Fruit fly (Drosophila melanogaster) whole organism, wandering third instar larva: Measurements from ENCODE around the gene sip3.
A peak's percentile ranks its signal among the peaks of the same experiment; 100 is the strongest.

Source experiments
- Abd-B ChIP-seq: fragments of >200 bp; optimal IDR thresholded peaks from 2 replicates; lab custom pipeline; 2017; ENCODE audit warnings: missing biosample characterization, missing genetic modification characterization
- CG32264 ChIP-seq: fragments of 200-800 bp; sonication (Bioruptor generic); optimal IDR thresholded peaks from 2 replicates; lab custom pipeline; 2016; ENCODE audit warnings: missing biosample characterization, missing genetic modification characterization
- CG9705 ChIP-seq: fragments of 200-800 bp; sonication (Bioruptor generic); optimal IDR thresholded peaks from 2 replicates; lab custom pipeline; 2018; ENCODE audit warnings: missing biosample characterization, mild to moderate bottlenecking, missing genetic modification characterization
- CrebA ChIP-seq: fragments of 200-800 bp; sonication (Bioruptor generic); optimal IDR thresholded peaks from 2 replicates; lab custom pipeline; 2016; ENCODE audit warnings: missing biosample characterization, mild to moderate bottlenecking, missing genetic modification characterization, borderline replicate concordance
- Dfd ChIP-seq: fragments of >200 bp; optimal IDR thresholded peaks from 2 replicates; lab custom pipeline; 2017; ENCODE audit warnings: missing biosample characterization, missing genetic modification characterization
- Dif ChIP-seq: fragments of 200-275, 200-300 bp; sonication (Bioruptor generic); optimal IDR thresholded peaks from 2 replicates; lab custom pipeline; 2018; ENCODE audit warnings: missing biosample characterization, missing genetic modification characterization; ENCODE audit not compliant: partially characterized antibody
- GATAd ChIP-seq: sonication (Bioruptor generic); optimal IDR thresholded peaks from 2 replicates; lab custom pipeline; 2016; ENCODE audit warnings: missing biosample characterization, missing genetic modification characterization
- HLH106 ChIP-seq: fragments of 200-800 bp; optimal IDR thresholded peaks from 3 replicates; lab custom pipeline; 2019; ENCODE audit warnings: missing biosample characterization, mild to moderate bottlenecking, missing genetic modification characterization, moderate library complexity
- Hnf4 ChIP-seq: fragments of 200-800 bp; sonication (Bioruptor generic); optimal IDR thresholded peaks from 2 replicates; lab custom pipeline; 2016; ENCODE audit warnings: missing biosample characterization, mild to moderate bottlenecking, missing genetic modification characterization
- Hr78 ChIP-seq: fragments of >200 bp; optimal IDR thresholded peaks from 2 replicates; lab custom pipeline; 2017; ENCODE audit warnings: missing biosample characterization, missing genetic modification characterization
- Hr83 ChIP-seq: fragments of 200-300 bp; sonication (Bioruptor generic); optimal IDR thresholded peaks from 2 replicates; lab custom pipeline; 2016; ENCODE audit warnings: missing biosample characterization, mild to moderate bottlenecking, missing genetic modification characterization, moderate library complexity; ENCODE audit not compliant: poor library complexity, severe bottlenecking
- Jra ChIP-seq: sonication (Bioruptor generic); optimal IDR thresholded peaks from 2 replicates; lab custom pipeline; 2016; ENCODE audit warnings: missing biosample characterization, missing genetic modification characterization
- Mio ChIP-seq: sonication (Bioruptor generic); optimal IDR thresholded peaks from 2 replicates; lab custom pipeline; 2016; ENCODE audit warnings: missing biosample characterization, missing genetic modification characterization
- Myc ChIP-seq: fragments of >200 bp; optimal IDR thresholded peaks from 2 replicates; lab custom pipeline; 2017
- N ChIP-seq: fragments of >200 bp; optimal IDR thresholded peaks from 2 replicates; lab custom pipeline; 2018; ENCODE audit warnings: missing biosample characterization, missing external identifiers, missing genetic modification characterization
- OdsH ChIP-seq: fragments of 200-800 bp; sonication (Bioruptor generic); optimal IDR thresholded peaks from 2 replicates; lab custom pipeline; 2016; ENCODE audit warnings: missing biosample characterization, mild to moderate bottlenecking, missing genetic modification characterization
- Rel ChIP-seq, 2 experiments: fragments of 200-800 bp; sonication (Bioruptor generic) in 1 of 2; optimal IDR thresholded peaks; 2 replicates in 1 of 2; 3 replicates in 1 of 2; lab custom pipeline; 2016 to 2019; ENCODE audit warnings: mild to moderate bottlenecking in 2 of 2, missing biosample characterization in 2 of 2, missing genetic modification characterization in 2 of 2, moderate library complexity in 1 of 2
- Sp1 ChIP-seq: fragments of 200-800 bp; sonication (Bioruptor generic); optimal IDR thresholded peaks from 3 replicates; lab custom pipeline; 2019; ENCODE audit warnings: missing biosample characterization, mild to moderate bottlenecking, missing genetic modification characterization, moderate library complexity
- br ChIP-seq: fragments of 200-800 bp; sonication (Bioruptor generic); optimal IDR thresholded peaks from 2 replicates; lab custom pipeline; 2016; ENCODE audit warnings: missing biosample characterization, missing genetic modification characterization
- brk ChIP-seq: fragments of 200-800 bp; sonication (Bioruptor generic); optimal IDR thresholded peaks from 2 replicates; lab custom pipeline; 2016; ENCODE audit warnings: missing biosample characterization, mild to moderate bottlenecking, missing genetic modification characterization
- dl ChIP-seq, 2 experiments: fragments of 175-275, 200-275 bp in 1 of 2; fragments of 200-275 bp in 1 of 2; sonication (Bioruptor generic); optimal IDR thresholded peaks; lab custom pipeline; 2018; ENCODE audit warnings: mild to moderate bottlenecking in 2 of 2, missing biosample characterization in 2 of 2, missing genetic modification characterization in 2 of 2, moderate library complexity in 2 of 2; ENCODE audit not compliant: partially characterized antibody in 2 of 2, insufficient read depth in 1 of 2
- dmrt93B ChIP-seq: fragments of 200-800 bp; sonication (Bioruptor generic); optimal IDR thresholded peaks from 2 replicates; lab custom pipeline; 2018; ENCODE audit warnings: missing biosample characterization, mild to moderate bottlenecking, missing genetic modification characterization
- ey ChIP-seq: fragments of 200-800 bp; sonication (Bioruptor generic); optimal IDR thresholded peaks from 2 replicates; lab custom pipeline; 2016; ENCODE audit warnings: missing biosample characterization, missing genetic modification characterization
- foxo ChIP-seq, 2 experiments: fragments of 200-800 bp; sonication (Bioruptor generic); optimal IDR thresholded peaks; 2 replicates in 1 of 2; 3 replicates in 1 of 2; lab custom pipeline; 2016 to 2017; ENCODE audit warnings: missing biosample characterization in 2 of 2, missing genetic modification characterization in 2 of 2
- fru ChIP-seq: fragments of 200-800 bp; sonication (Bioruptor generic); optimal IDR thresholded peaks from 3 replicates; lab custom pipeline; 2016; ENCODE audit warnings: missing biosample characterization, mild to moderate bottlenecking, missing genetic modification characterization
- h ChIP-seq: fragments of 200-800 bp; sonication (Bioruptor generic); optimal IDR thresholded peaks from 3 replicates; lab custom pipeline; 2016; ENCODE audit warnings: missing biosample characterization, mild to moderate bottlenecking, missing genetic modification characterization
- jim ChIP-seq: fragments of 175-275, 200-325 bp; sonication (Bioruptor generic); optimal IDR thresholded peaks from 2 replicates; lab custom pipeline; 2016; ENCODE audit warnings: missing biosample characterization, mild to moderate bottlenecking, missing genetic modification characterization
- lola ChIP-seq: fragments of >200 bp; optimal IDR thresholded peaks from 2 replicates; lab custom pipeline; 2017; ENCODE audit warnings: missing biosample characterization, missing genetic modification characterization
- pan ChIP-seq: fragments of >200 bp; optimal IDR thresholded peaks from 2 replicates; lab custom pipeline; 2017
- psq ChIP-seq: fragments of 200-800 bp; sonication (Bioruptor generic); optimal IDR thresholded peaks from 3 replicates; lab custom pipeline; 2017; ENCODE audit warnings: missing biosample characterization, mild to moderate bottlenecking, missing genetic modification characterization, moderate library complexity
- rgr ChIP-seq: fragments of 200-800 bp; sonication (Bioruptor generic); optimal IDR thresholded peaks from 3 replicates; lab custom pipeline; 2016; ENCODE audit warnings: missing biosample characterization, mild to moderate bottlenecking, missing genetic modification characterization
- sage ChIP-seq: fragments of 200-800 bp; sonication (Bioruptor generic); optimal IDR thresholded peaks from 2 replicates; lab custom pipeline; 2016; ENCODE audit warnings: missing biosample characterization, mild to moderate bottlenecking, missing genetic modification characterization
- sv ChIP-seq: fragments of 200-800 bp; sonication (Bioruptor generic); optimal IDR thresholded peaks from 3 replicates; lab custom pipeline; 2016; ENCODE audit warnings: missing biosample characterization, missing genetic modification characterization
- usp ChIP-seq: fragments of >200 bp; optimal IDR thresholded peaks from 2 replicates; lab custom pipeline; 2017; ENCODE audit warnings: missing biosample characterization, missing genetic modification characterization
- woc ChIP-seq: sonication (Bioruptor generic); optimal IDR thresholded peaks from 2 replicates; lab custom pipeline; 2016; ENCODE audit warnings: missing biosample characterization, mild to moderate bottlenecking, missing genetic modification characterization

sip3 gene

dm6 chr3R:31771790-31772576 lies at the start of gene sip3, which contains the start of gene betaGlu:
TSS of gene sip3 (plus strand) at chr3R:31772219.
TSS of gene betaGlu (minus strand) at chr3R:31771848.
- TF ChIP-seq ey (GFP tag; lab: Kevin White, UChicago) (no peak), CrebA (no peak), sv (peak; percentile 16), rgr (GFP tag; lab: Kevin White, UChicago) (peak; percentile 19), HLH106 (tag; lab: Kevin White, UChicago) (peak; percentile 12), lola (GFP tag; lab: Kevin White, UChicago) (no peak), Sp1 (GFP tag; lab: Kevin White, UChicago) (peak; percentile 26), brk (GFP tag; lab: Kevin White, UChicago) (no peak), N (GFP tag; lab: Kevin White, UChicago) (no peak), dmrt93B (no peak), Dif (GFP tag; lab: Kevin White, UChicago) (no peak), pan (lab: Kevin White, UChicago) (no peak), sage (GFP tag; lab: Kevin White, UChicago) (peak; percentile 59), fru (GFP tag; lab: Kevin White, UChicago) (no peak), Abd-B (no peak), h (GFP tag; lab: Kevin White, UChicago) (peak; percentile 32), OdsH (GFP tag; lab: Kevin White, UChicago) (no peak), Rel (GFP tag; optimal IDR thresholded peaks at IDR 0.05; lab: Kevin White, UChicago) (no peak), Rel (tag; optimal IDR thresholded peaks at IDR 0.05; lab: Kevin White, UChicago) (no peak), CG9705 (GFP tag; lab: Kevin White, UChicago) (no peak), foxo (GFP tag; optimal IDR thresholded peaks at IDR 0.05; lab: Kevin White, UChicago) (peak in 1 of 2 experiments; percentile 5), Dfd (GFP tag; lab: Kevin White, UChicago) (no peak), Hr78 (no peak)

DNA sequence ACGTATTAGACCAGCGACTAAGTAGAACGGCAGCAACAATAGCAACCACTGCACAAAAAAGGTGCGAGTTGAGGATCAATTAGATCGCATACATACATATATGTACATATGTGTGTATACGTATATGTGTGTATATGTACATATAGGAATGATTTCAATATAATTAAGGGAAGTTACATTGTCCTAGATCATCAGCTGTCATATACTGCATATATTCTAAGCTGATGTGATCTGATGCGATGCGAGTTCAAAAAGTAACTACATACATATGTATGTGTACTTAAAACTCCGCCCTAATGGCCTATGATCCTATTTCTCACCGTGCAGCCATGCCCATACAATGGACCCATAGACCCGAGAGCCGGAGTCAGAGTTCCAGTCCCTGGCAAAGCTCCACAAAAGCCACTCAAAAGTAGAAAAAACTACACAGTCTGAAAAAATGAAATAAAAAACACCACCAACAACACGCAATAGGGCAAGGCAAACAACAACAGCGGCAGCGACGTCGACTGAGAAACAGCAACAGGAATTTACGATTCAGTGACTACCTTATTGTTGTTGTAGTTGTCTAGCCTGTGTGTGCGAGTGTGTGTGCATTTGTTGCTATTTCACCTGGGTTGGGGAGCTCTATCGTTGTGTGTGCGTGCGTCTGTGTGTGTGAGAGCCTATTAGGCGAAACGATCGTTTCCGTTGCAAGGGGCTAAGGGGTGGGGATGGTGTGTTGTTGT lies 48.6 kb upstream of the sip3 start:
- peak; percentile 50 for TF ChIP-seq Dfd (GFP tag; lab: Kevin White, UChicago)
- TF ChIP-seq Jra (GFP tag; lab: Kevin White, UChicago): no peak

- TF ChIP-seq Hr78: no peak
- no peak for TF ChIP-seq Hr83 (GFP tag; lab: Kevin White, UChicago)
- no peak for TF ChIP-seq fru (GFP tag; lab: Kevin White, UChicago)
- no peak for TF ChIP-seq pan (lab: Kevin White, UChicago)
- TF ChIP-seq h (GFP tag; lab: Kevin White, UChicago): no peak
- TF ChIP-seq CrebA: no peak
- no peak for TF ChIP-seq usp (GFP tag; lab: Kevin White, UChicago)
- no peak for TF ChIP-seq rgr (GFP tag; lab: Kevin White, UChicago)
- TF ChIP-seq sv: no peak
- TF ChIP-seq GATAd (GFP tag; lab: Kevin White, UChicago): no peak
- no peak for TF ChIP-seq woc
- TF ChIP-seq CG9705 (GFP tag; lab: Kevin White, UChicago): no peak
- TF ChIP-seq Myc (lab: Kevin White, UChicago): no peak
- TF ChIP-seq CG32264 (GFP tag; lab: Kevin White, UChicago): no peak
- TF ChIP-seq brk (GFP tag; lab: Kevin White, UChicago): no peak
- TF ChIP-seq Mio (GFP tag; lab: Kevin White, UChicago): no peak
- TF ChIP-seq lola (GFP tag; lab: Kevin White, UChicago): no peak
Observed at dm6 chr3R:31724136-31724535, 47.9 kb upstream of the sip3 start.

DNA sequence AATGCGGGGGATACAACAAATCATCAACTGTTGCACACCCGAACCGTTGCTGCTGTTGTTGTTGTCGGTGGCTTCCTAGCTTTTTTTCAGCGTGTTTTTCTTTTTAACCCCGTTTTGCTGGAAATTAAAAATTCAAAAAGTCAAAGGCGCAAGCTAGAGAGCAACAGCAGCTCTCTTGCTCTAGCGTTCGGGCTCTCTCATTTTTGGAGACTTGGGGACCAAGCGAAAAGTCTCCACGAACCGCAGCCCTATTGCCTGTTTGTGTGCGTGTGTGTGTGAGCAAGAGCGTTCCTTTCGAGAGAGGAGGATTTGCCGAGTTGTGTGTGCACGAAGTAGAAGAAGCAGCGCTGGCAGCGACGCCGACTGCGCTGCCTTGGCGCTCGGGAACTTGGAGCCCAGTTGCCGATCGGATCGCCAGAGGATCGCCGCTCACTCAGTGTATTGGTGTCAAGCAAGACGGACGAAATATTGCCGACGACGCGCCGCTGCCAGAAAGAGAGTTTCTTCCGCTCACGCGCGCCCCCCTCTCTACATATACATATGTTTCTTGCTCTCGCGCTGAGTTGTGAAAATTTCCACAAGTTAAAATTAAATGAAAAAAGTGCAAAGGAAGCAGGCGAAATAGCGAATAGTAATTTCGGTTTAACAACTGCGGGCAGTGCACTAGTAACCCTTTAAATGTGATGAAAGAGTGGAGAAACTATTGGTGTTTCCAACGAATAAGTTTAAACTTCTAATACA lies 47.3 kb upstream of the sip3 start:
- TF ChIP-seq N (GFP tag; lab: Kevin White, UChicago) (no peak), Dfd (GFP tag; lab: Kevin White, UChicago) (no peak), dl (GFP tag; optimal IDR thresholded peaks at IDR 0.05; lab: Kevin White, UChicago; ENCODE audit: insufficient read depth in 1 of 2, partially characterized antibody in 2 of 2) (peak in 1 of 2 experiments; percentile 42), jim (GFP tag; lab: Kevin White, UChicago) (peak; percentile 16), ey (GFP tag; lab: Kevin White, UChicago) (peak; percentile 12), dmrt93B (no peak), Mio (GFP tag; lab: Kevin White, UChicago) (no peak), CG32264 (GFP tag; lab: Kevin White, UChicago) (no peak), pan (lab: Kevin White, UChicago) (no peak), h (GFP tag; lab: Kevin White, UChicago) (peak; percentile 26), rgr (GFP tag; lab: Kevin White, UChicago) (peak; percentile 31), psq (GFP tag; lab: Kevin White, UChicago) (no peak), OdsH (GFP tag; lab: Kevin White, UChicago) (no peak), br (peak; percentile 16), CrebA (peak; percentile 60), Hnf4 (GFP tag; lab: Kevin White, UChicago) (no peak), Dif (GFP tag; lab: Kevin White, UChicago) (peak; percentile 65), GATAd (GFP tag; lab: Kevin White, UChicago) (no peak), HLH106 (tag; lab: Kevin White, UChicago) (no peak), Rel (GFP tag; optimal IDR thresholded peaks at IDR 0.05; lab: Kevin White, UChicago) (no peak), Rel (tag; optimal IDR thresholded peaks at IDR 0.05; lab: Kevin White, UChicago) (peak; percentile 36), Hr83 (GFP tag; lab: Kevin White, UChicago) (no peak), CG9705 (GFP tag; lab: Kevin White, UChicago) (no peak), brk (GFP tag; lab: Kevin White, UChicago) (no peak), Sp1 (GFP tag; lab: Kevin White, UChicago) (peak; percentile 23)
